Worm (Caenorhabditis elegans) whole organism, young adult: ENCODE results near the gene fbxc-48.

Experiments
- ama-1 ChIP-seq, 3 experiments: fragments of 150-350 bp in 1 of 3; sonication (generic microtip) in 2 of 3; optimal IDR thresholded peaks; 2 replicates each; lab custom pipeline; 2014 to 2018; ENCODE audit warnings: missing biosample characterization in 2 of 3, missing genetic modification characterization in 2 of 3, missing genetic modification reagents in 2 of 3
- him-1 ChIP-seq: sonication (generic microtip); optimal IDR thresholded peaks from 2 replicates; lab custom pipeline; 2016; ENCODE audit warnings: missing genotype, missing genetic modification reagents, missing genetic modification characterization, missing compliant biosample characterization
- let-526 ChIP-seq: fragments of 200-800 bp; sonication (Bioruptor generic); IDR thresholded peaks from 2 replicates; pipeline ENCODE4 v1.3.6; 2022; ENCODE audit warnings: missing genetic modification reagents, missing genetic modification characterization, missing compliant biosample characterization
- madf-3 ChIP-seq: fragments of 200-800 bp; sonication (Bioruptor generic); IDR thresholded peaks from 2 replicates; pipeline ENCODE4 v1.3.6; 2022; ENCODE audit warnings: missing genetic modification reagents, missing genetic modification characterization, missing compliant biosample characterization
- madf-6 ChIP-seq: fragments of 200-800 bp; sonication (Bioruptor generic); IDR thresholded peaks from 2 replicates; pipeline ENCODE4 v1.3.6; 2022; ENCODE audit warnings: missing genetic modification reagents, missing genetic modification characterization, missing compliant biosample characterization
- sptf-2 ChIP-seq: fragments of 200-800 bp; sonication (Bioruptor generic); optimal IDR thresholded peaks from 2 replicates; lab custom pipeline; 2018; ENCODE audit warnings: mild to moderate bottlenecking, missing genetic modification characterization, missing compliant biosample characterization
- unc-130 ChIP-seq: sonication (generic microtip); optimal IDR thresholded peaks from 2 replicates; lab custom pipeline; 2016; ENCODE audit warnings: missing genetic modification reagents, missing genetic modification characterization, missing compliant biosample characterization
- unc-62 ChIP-seq: fragments of 150-350 bp; optimal IDR thresholded peaks from 2 replicates; lab custom pipeline; 2014; ENCODE audit warnings: missing biosample characterization, missing genetic modification reagents, missing genetic modification characterization
- zfh-2 ChIP-seq: fragments of 200-800 bp; sonication (Bioruptor generic); conservative IDR thresholded peaks from 2 replicates; pipeline ENCODE4 v1.3.6; 2022; ENCODE audit warnings: missing genetic modification reagents, missing genetic modification characterization, missing compliant biosample characterization

ce11 chrII:723488-723887 lies 17.2 kb downstream of the fbxc-48 start, which contains the start of gene rfip-2:
- TF ChIP-seq madf-6 (GFP tag; lab: Robert Waterston, UW), result no peak
- TF ChIP-seq let-526, result no peak
- no peak for TF ChIP-seq unc-130 (GFP tag; lab: Kevin White, UChicago)
- TF ChIP-seq zfh-2 (GFP tag; lab: Robert Waterston, UW), result no peak
- no peak for TF ChIP-seq unc-62 (GFP tag; lab: Kevin White, UChicago)
- TF ChIP-seq him-1 (tag; lab: Kevin White, UChicago), result no peak
- no peak for TF ChIP-seq sptf-2
- TF ChIP-seq ama-1 (optimal IDR thresholded peaks at IDR 0.05; lab: Kevin White, UChicago), result no peak
- TF ChIP-seq ama-1 (GFP tag; optimal IDR thresholded peaks at IDR 0.05; lab: Kevin White, UChicago), result no peak
- TF ChIP-seq madf-3 (GFP tag; lab: Robert Waterston, UW), result no peak
